Fruit fly (Drosophila melanogaster) S2 (cell line): Measurements from ENCODE around the gene rtp.
A peak's percentile ranks its signal among the peaks of the same experiment; 100 is the strongest.

Experiments
- CG8478 ChIP-seq: fragments of >200 bp; optimal IDR thresholded peaks from 2 replicates; lab custom pipeline; 2018
- CTCF ChIP-seq, 2 experiments: fragments of >200 bp; optimal IDR thresholded peaks; 2 replicates each; lab custom pipeline; 2018

Gene rtp

DNA sequence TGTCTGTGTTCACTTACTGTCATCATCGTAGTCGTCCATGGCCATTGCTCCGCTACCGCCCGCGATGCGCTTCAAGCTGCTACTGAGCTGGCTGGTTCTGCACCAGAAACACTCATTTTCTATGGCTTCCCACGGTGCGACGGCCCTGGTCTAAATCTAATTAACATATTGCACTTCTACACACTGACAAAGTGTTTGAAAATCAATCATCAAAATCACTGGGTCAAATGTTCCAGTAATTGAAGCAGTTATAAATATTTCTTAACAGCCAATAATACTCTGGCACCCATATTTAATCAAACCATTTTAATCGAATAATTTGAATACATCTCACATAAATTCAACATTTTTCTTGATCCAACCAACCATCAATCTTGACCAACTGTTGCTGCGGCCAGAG lies at the start of gene rtp:
Gene rtp, minus strand, starts transcription at position 101 of the 400 bp plus-strand sequence.
- TF ChIP-seq CTCF (optimal IDR thresholded peaks at IDR 0.05; lab: Kevin White, UChicago) (no peak), CG8478 (lab: Kevin White, UChicago) (no peak)

DNA sequence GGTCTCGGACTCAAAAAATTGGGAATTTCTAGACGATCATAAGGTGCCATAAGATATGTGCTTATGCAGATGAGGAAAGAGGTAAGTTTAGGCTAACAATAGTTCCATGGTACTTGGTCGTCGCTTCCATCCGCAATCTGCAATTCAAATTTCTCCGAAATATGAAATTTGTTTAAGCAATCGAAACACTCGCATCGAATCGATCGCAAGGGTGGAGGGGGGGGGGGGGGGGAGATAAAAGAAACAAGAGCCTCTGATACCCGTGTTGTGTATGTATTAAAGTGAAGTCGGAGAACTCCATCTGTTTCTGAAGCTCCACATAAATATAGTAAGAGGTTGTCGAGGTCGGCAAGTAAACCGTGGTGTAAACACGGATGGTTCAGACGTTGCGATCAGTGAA lies 48.8 kb upstream of the rtp start:
- no peak for TF ChIP-seq CG8478 (lab: Kevin White, UChicago)
- no peak for TF ChIP-seq CTCF (optimal IDR thresholded peaks at IDR 0.05; lab: Kevin White, UChicago)

DNA sequence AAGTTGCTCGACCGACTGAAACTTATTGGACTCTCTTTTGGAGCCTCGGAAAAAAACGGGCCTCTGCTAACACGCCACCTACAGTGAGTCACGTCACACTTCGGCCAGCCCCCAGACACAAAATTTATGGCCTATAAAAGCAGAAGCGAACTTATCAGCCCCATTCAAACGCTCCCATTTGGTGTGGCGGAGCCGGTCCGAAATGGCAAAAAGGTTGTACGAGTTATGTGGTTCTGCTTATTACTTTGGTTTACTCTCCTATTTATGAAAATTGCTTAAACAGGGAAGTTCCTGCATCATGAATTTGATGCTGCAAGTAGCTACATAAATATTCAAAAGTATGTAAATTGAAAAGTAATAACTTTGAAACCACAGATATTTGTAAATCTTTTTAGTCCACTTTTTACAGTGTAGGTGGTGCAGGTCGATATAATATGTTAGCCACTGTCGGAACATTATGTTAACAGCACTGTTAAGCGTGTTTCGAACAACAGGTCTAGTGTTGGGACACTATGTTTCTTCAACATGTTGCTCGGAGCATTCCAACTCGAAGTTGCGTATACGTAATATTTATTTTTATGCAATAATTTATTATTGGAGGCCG lies 46.3 kb upstream of the rtp start:
- TF ChIP-seq CTCF (optimal IDR thresholded peaks at IDR 0.05; lab: Kevin White, UChicago) (peak; percentile 46 to 49), CG8478 (lab: Kevin White, UChicago) (no peak)

DNA sequence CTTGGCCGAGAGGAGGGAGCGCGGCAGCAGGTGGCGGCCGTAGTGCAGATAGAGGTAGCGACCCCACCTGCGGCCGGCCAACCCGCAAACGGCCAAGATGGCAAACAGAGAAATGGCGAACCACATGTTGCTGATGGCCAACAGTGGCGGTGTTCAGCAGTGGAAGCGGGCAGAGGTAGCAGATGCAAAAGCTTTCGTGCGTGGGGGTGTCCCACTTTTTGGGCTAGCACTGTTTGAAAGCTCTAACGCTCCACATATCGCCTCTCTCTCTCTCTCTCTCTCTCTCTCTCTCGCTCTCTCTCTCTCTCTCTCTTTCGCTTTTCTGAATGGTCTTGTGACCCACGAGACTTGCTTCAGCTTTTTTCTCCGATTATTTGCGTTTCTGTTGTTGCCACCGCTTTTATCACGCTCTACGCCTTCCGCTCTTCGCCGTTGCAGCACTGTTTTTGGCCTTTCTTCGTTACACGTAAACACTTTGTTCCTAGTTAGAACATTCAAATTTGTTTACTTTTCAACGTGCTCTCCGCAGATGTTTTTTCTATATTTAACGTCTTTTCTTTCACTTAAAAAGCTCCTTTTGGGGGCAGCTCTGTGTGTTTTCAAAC lies 45.7 kb upstream of the rtp start:
- TF ChIP-seq CG8478 (lab: Kevin White, UChicago), result no peak
- no peak for TF ChIP-seq CTCF (optimal IDR thresholded peaks at IDR 0.05; lab: Kevin White, UChicago)

DNA sequence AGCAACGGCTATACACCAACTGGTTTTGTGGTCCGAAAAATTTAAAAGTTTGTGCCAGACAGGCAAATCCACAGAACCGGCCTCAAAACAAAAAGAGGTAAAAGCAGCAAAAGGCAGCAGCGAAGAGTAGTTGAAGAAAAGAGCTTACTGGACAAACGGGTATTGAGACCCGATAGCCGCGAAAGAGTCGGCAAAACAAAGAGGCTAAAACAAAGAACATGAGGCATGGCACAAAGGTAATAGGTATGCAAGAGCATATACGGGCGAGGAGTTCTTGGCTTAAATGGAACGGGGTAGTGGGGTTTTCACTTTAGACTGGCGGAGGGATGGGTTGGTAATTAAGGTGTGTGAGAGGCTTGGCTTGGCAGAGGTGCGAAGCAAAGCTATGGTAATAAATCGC lies 44.0 kb upstream of the rtp start:
- TF ChIP-seq CTCF (optimal IDR thresholded peaks at IDR 0.05; lab: Kevin White, UChicago), result no peak
- no peak for TF ChIP-seq CG8478 (lab: Kevin White, UChicago)

DNA sequence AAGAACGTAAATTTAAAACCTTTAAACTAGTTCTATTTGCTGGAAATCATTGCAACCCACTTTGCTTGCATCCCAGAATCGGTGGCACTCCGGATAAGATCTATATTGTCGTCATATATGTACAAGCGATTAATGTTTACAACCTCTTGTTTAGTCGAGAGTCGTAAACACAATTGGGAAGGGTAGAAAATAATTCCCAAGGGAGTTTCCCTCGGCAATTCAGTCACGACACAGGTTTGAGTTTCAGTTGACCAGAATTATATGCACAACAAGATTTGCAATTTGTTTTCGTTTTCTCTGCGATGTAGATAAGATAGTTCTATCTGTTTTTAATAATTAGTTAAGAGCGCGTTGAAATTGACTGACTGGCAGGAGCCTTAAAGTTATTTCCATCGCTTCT lies 43.3 kb upstream of the rtp start:
- TF ChIP-seq CG8478 (lab: Kevin White, UChicago) (no peak), CTCF (optimal IDR thresholded peaks at IDR 0.05; lab: Kevin White, UChicago) (no peak)

DNA sequence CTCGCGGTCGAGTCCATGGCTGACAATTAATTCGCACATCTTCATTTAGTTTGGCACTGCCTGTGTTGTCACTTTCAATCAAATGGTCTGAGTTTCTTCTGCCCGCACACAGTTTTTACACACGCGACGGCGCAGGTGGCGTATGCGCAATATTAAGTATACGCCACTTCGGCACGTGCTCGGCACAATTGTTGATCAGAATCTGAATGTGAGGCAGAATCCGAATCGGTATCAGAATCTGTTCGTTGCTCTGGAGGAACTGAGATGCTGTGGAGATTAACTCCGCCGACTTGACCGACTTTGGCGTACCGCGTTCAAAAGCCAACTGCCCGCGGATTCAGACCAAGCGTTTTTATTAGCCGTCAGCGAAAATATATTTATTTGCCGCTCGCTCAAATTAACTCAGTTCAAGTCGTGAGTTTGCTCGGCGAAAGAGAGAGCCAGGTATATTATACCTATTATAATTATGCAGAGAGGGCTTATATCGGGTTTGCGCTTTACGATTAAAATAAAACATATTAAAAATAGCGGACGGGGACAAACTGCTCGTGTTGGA lies 42.6 kb upstream of the rtp start:
- TF ChIP-seq CTCF (optimal IDR thresholded peaks at IDR 0.05; lab: Kevin White, UChicago), result no peak
- TF ChIP-seq CG8478 (lab: Kevin White, UChicago), result no peak

DNA sequence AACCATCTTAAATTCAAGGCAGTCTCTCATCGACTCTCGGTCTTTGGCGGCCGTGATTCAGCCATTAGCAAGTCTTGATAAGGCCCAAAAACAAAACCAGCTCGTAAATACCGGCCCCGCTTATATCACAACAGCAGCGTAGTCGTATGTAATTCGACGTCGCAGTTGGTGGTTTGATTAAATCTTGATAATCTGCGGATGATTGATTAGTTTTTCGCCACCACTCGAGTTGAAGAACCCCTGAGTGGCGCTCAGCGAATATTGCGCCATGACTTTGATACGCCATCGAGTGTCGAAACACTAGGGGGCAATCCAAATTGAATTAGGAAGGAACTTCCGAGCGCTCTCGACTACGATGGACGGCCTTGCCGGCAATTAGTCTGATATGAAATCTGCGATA lies 41.5 kb upstream of the rtp start:
- TF ChIP-seq CG8478 (lab: Kevin White, UChicago) (no peak), CTCF (optimal IDR thresholded peaks at IDR 0.05; lab: Kevin White, UChicago) (no peak)

DNA sequence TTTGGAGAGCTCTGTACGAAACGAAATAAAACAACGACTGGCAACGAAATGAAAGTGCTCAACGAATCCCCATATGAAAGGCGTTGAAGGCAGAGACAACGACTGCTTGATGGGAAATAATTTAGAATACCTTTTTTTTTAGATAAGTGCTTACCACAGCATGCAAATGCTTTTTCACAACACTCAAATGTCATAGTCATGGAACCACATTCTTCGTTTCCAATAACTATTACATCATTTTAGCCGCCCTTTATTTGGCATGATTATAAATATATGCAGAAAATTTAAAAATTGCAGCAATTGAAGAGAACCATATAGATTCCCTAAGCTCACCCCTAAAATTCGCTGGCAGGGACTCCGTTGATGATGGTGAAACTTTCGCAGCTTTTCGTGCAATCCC lies 40.6 kb upstream of the rtp start, which contains the start of gene CG31538:
Gene CG31538, minus strand, starts transcription at position 101 of the 400 bp plus-strand sequence.
- no peak for TF ChIP-seq CG8478 (lab: Kevin White, UChicago)
- TF ChIP-seq CTCF (optimal IDR thresholded peaks at IDR 0.05; lab: Kevin White, UChicago), result no peak

DNA sequence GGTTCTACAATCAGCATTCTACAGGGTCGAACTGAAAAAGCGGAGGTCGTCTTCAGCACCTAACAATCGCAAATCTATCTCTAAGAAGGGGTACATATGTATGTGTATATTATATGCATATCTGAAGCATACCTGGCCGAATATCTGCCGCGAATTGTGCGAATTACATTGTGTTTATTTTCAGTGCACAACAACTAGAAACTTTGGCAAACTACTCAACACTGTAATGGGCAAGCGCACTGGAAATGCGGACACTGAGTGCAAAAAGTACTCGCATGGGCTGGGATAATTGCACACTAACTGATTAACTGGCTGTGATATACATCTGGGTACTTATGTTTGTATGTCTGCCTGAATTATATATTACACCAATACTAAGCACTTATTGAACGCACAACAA lies 33.7 kb upstream of the rtp start:
- no peak for TF ChIP-seq CTCF (optimal IDR thresholded peaks at IDR 0.05; lab: Kevin White, UChicago)
- TF ChIP-seq CG8478 (lab: Kevin White, UChicago), result no peak

DNA sequence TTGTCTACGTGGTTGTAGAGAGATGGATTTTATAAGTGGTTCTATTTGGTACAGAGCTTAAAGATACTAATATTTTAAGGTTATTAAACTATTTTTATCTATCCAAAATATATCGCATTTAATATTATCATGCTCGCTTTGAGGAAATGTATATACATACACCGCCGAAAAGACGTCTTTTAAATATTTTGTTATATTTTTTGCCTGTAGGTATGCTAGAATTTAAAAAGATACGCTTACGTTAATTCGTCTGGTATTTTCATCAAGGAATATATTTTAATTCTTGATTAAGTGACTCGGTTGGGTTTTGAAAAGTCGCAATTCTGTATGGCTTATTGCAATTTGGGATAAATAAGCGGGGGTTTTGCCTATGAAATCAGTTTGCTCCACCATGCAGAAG lies 31.4 kb upstream of the rtp start:
- no peak for TF ChIP-seq CTCF (optimal IDR thresholded peaks at IDR 0.05; lab: Kevin White, UChicago)
- no peak for TF ChIP-seq CG8478 (lab: Kevin White, UChicago)

DNA sequence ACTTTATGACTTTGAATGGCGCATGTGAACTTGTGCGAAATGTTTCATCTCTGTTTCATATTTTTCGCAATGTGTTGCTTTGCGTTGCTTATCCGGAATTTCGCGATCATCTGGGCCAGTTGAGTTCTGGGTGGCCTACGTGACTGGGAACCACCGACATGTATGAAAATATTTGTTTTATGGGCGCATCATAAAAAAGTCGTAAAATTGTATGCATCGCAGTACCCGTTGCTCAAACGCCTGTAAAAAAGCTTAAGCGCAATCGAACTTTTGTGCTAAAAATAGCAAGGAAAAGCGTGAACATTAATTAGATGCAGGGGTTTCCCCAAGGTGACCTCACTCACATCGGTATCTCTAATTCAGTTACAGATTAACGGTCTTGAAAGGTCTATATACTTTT lies 29.2 kb upstream of the rtp start:
- TF ChIP-seq CTCF (optimal IDR thresholded peaks at IDR 0.05; lab: Kevin White, UChicago), result no peak
- no peak for TF ChIP-seq CG8478 (lab: Kevin White, UChicago)

DNA sequence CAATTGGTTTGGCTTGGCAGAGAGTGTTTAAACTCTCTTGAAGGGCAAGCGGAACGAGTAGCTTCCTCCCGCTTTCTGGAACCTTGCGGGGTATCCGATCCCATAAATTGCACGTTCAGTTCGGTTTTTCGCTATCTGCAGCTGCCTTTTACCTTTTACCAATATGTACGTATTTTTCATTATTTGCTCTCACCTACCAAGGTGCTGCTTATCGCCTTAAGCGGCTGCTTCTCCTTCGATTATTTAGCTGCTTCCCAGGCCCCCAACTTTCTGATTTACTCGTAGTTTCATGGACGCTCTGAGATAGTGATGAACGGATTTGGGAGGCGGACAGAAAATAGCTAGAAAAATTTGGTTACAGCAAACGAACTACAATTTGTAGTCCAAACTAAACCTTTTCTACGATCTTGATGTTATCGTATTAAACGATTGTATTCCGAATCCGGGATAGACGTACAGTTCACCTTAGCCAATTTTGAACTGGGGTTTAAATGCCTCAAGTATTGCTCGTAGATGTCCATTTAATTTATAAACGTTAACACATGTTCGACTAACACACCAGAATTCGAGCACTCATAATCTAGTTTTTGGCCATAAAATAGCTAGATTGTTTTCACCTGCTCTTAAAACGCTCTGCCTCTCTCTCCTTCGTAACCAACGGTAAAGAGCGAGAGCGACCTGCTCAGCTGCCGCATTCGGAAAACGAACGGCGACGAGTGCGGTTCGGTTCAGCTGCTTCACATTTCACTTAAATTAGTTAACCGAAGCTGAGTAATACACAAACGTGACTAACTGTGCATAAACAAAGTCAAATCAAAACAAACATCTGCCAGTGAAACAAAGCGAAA lies 27.4 kb upstream of the rtp start:
- TF ChIP-seq CG8478 (lab: Kevin White, UChicago) (no peak), CTCF (optimal IDR thresholded peaks at IDR 0.05; lab: Kevin White, UChicago) (no peak)

DNA sequence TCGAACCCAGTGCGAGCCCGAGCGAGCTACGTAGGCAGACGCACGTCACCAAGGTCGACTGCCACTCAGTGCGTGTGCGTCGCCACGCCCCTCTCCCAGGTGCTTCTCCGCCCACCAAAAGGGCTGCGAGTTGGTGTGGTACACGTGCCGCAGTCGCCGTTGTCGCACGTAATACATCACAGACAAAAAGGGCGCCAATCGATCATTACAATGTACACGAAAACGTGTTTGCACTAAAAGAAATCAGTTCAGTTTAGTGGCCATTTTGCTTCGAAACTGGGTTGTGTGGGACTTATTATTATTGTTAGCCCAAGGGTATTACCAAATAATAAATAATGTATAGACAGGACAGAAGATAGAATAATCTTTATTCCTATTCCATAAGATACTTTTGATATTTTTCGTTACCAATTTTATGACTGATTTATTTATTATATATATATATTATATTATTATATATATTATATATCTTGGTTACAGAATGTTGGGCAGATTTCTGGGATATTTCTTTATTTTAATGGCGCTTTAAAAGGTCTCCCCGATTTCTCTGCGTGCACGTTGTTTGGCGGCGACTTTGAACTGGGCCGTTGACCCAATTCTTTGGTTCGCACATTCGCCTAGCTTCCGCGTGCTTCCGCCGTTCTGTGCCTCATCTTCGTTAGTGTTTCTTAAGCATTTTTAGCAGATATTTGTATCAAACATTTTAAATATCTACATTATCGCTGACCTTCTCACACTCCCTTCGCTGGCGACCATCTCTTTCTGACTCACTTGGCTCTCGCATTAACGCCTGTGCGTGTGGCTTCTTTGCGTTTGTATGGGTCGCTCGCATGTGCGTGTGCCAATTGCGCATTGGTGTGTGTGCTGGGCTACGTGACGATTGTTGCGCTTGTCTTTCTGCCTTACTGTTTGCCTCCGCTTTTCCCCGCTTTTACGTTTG lies 26.5 kb upstream of the rtp start:
- no peak for TF ChIP-seq CG8478 (lab: Kevin White, UChicago)
- TF ChIP-seq CTCF (optimal IDR thresholded peaks at IDR 0.05; lab: Kevin White, UChicago), result no peak
